Worm (Caenorhabditis elegans) whole organism, early embryonic: Measurements from ENCODE around the gene pei-2.

Experiments used
- B0310.2 ChIP-seq: sonication (generic microtip); optimal IDR thresholded peaks from 2 replicates; lab custom pipeline; 2016; ENCODE audit warnings: mild to moderate bottlenecking, missing genetic modification characterization, missing compliant biosample characterization
- F13C5.2 ChIP-seq: sonication (generic microtip); optimal IDR thresholded peaks from 2 replicates; lab custom pipeline; 2017; ENCODE audit warnings: mild to moderate bottlenecking, missing genetic modification characterization, inconsistent platforms, missing compliant biosample characterization
- ama-1 ChIP-seq: fragments of 150-350 bp; optimal IDR thresholded peaks from 2 replicates; lab custom pipeline; 2014
- ceh-36 ChIP-seq: sonication (generic microtip); optimal IDR thresholded peaks from 2 replicates; lab custom pipeline; 2016; ENCODE audit warnings: missing genetic modification characterization, inconsistent platforms, missing compliant biosample characterization
- ets-7 ChIP-seq: sonication (generic microtip); optimal IDR thresholded peaks from 2 replicates; lab custom pipeline; 2016; ENCODE audit warnings: missing genotype, missing genetic modification characterization, missing compliant biosample characterization
- flt-1 ChIP-seq: fragments of 200-800 bp; sonication (Bioruptor generic); IDR thresholded peaks from 2 replicates; pipeline ENCODE4 v1.3.6; 2022; ENCODE audit warnings: missing genetic modification characterization, missing compliant biosample characterization
- hmbx-1 ChIP-seq: sonication (generic microtip); optimal IDR thresholded peaks from 2 replicates; lab custom pipeline; 2016; ENCODE audit warnings: mild to moderate bottlenecking, missing genetic modification characterization, missing compliant biosample characterization
- hnd-1 ChIP-seq: sonication (generic microtip); optimal IDR thresholded peaks from 2 replicates; lab custom pipeline; 2016; ENCODE audit warnings: missing genetic modification characterization, missing compliant biosample characterization
- pes-1 ChIP-seq: fragments of 200-800 bp; sonication (Bioruptor generic); IDR thresholded peaks from 2 replicates; pipeline ENCODE4 v1.3.6; 2022; ENCODE audit warnings: missing genetic modification reagents, missing genetic modification characterization, missing compliant biosample characterization
- tbx-11 ChIP-seq: fragments of 200-800 bp; sonication (Bioruptor generic); IDR thresholded peaks from 2 replicates; pipeline ENCODE4 v1.3.6; 2022; ENCODE audit warnings: missing genetic modification characterization, missing compliant biosample characterization
- tbx-37 ChIP-seq: fragments of 200-800 bp; sonication (Bioruptor generic); conservative IDR thresholded peaks from 2 replicates; pipeline ENCODE4 v1.3.6; 2022; ENCODE audit warnings: missing genetic modification reagents, missing genetic modification characterization, missing compliant biosample characterization
- tra-4 ChIP-seq: sonication (generic microtip); optimal IDR thresholded peaks from 2 replicates; lab custom pipeline; 2017; ENCODE audit warnings: missing genetic modification characterization, missing compliant biosample characterization

DNA sequence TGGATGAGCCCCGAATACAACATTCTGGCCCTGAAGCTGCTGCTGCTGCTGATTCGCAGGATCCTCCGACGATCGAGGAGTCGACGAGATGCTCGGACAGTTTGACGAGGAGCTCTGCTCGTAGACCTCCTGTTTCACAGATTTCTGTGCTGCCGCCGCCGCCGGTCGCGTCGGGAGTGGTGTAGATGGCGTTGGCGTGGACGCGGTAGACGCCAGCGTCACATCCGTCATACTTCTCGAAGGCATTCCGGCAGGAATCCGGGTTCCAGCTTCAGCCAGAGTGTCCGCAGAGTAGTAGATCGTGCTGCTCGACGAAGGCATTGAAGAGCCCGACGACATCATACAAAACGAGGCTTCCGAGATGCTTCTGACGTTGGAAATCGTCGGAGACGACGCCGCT, 22.1 kb downstream of the pei-2 start:
- TF ChIP-seq ama-1 (no peak), ets-7 (no peak), F13C5.2 (tag; lab: Kevin White, UChicago) (no peak), hnd-1 (tag; lab: Kevin White, UChicago) (no peak), B0310.2 (tag; lab: Kevin White, UChicago) (no peak), tbx-11 (GFP tag; lab: Robert Waterston, UW) (no peak), flt-1 (GFP tag; lab: Robert Waterston, UW) (no peak), tra-4 (tag; lab: Kevin White, UChicago) (no peak), tbx-37 (no peak), ceh-36 (tag; lab: Kevin White, UChicago) (no peak), pes-1 (GFP tag; lab: Robert Waterston, UW) (no peak), hmbx-1 (tag; lab: Kevin White, UChicago) (no peak)
